Fruit fly (Drosophila melanogaster) whole organism, embryonic: ENCODE data around the gene G6P.

ENCODE experiments used
- Blimp-1 ChIP-seq: fragments of 200-800 bp; sonication (Bioruptor generic); optimal IDR thresholded peaks from 3 replicates; lab custom pipeline; 2018; ENCODE audit warnings: missing biosample characterization, missing genetic modification characterization, mild to moderate bottlenecking, moderate library complexity, missing genetic modification reagents
- CG10462 ChIP-seq: fragments of 200-800 bp; sonication (Bioruptor generic); optimal IDR thresholded peaks from 2 replicates; lab custom pipeline; 2016; ENCODE audit warnings: missing biosample characterization, missing genetic modification characterization
- CG10565 ChIP-seq: fragments of 200-800 bp; sonication (Bioruptor generic); optimal IDR thresholded peaks from 3 replicates; lab custom pipeline; 2016; ENCODE audit warnings: missing biosample characterization, mild to moderate bottlenecking, missing genetic modification characterization
- CG11398 ChIP-seq: fragments of 200-800 bp; sonication (Bioruptor generic); optimal IDR thresholded peaks from 2 replicates; lab custom pipeline; 2016; ENCODE audit warnings: missing biosample characterization, missing genetic modification characterization
- CG11696 ChIP-seq: fragments of 200-800 bp; sonication (Bioruptor generic); IDR thresholded peaks from 2 replicates; pipeline ENCODE4 v1.3.6; 2022; ENCODE audit warnings: missing biosample characterization, missing genetic modification characterization
- CG14014 ChIP-seq: fragments of 200-800 bp; sonication (Bioruptor generic); IDR thresholded peaks from 2 replicates; pipeline ENCODE4 v1.3.6; 2022; ENCODE audit warnings: missing biosample characterization, missing genetic modification characterization
- CG1603 ChIP-seq: fragments of 200-800 bp; sonication (Bioruptor generic); optimal IDR thresholded peaks from 2 replicates; lab custom pipeline; 2019; ENCODE audit warnings: missing biosample characterization, mild to moderate bottlenecking, missing genetic modification characterization, moderate library complexity
- CG18764 ChIP-seq: fragments of 200-800 bp; sonication (Bioruptor generic); optimal IDR thresholded peaks from 3 replicates; lab custom pipeline; 2016; ENCODE audit warnings: missing biosample characterization, missing genetic modification characterization
- CG2199 ChIP-seq: fragments of 200-800 bp; sonication (Bioruptor generic); IDR thresholded peaks from 3 replicates; pipeline ENCODE4 v1.3.6; 2022; ENCODE audit warnings: missing biosample characterization, missing genetic modification characterization
- CG2875 ChIP-seq: fragments of 200-800 bp; sonication (Bioruptor generic); optimal IDR thresholded peaks from 2 replicates; lab custom pipeline; 2017; ENCODE audit warnings: missing biosample characterization, mild to moderate bottlenecking, missing genetic modification characterization, missing genetic modification reagents
- CG2889 ChIP-seq: fragments of 200-800 bp; sonication (Bioruptor generic); IDR thresholded peaks from 3 replicates; pipeline ENCODE4 v1.3.6; 2022; ENCODE audit warnings: missing biosample characterization, missing genetic modification characterization
- CG33557 ChIP-seq: fragments of 200-800 bp; sonication (Bioruptor generic); optimal IDR thresholded peaks from 2 replicates; lab custom pipeline; 2019; ENCODE audit warnings: missing biosample characterization, mild to moderate bottlenecking, missing genetic modification characterization, moderate library complexity
- CG3726 ChIP-seq: fragments of 200-800 bp; sonication (Bioruptor generic); IDR thresholded peaks from 3 replicates; pipeline ENCODE4, ENCODE4 v1.3.6; 2022; ENCODE audit warnings: missing biosample characterization, missing genetic modification characterization
- CG5180 ChIP-seq: fragments of 200-800 bp; sonication (Bioruptor generic); optimal IDR thresholded peaks from 3 replicates; lab custom pipeline; 2017; ENCODE audit warnings: missing biosample characterization, missing genetic modification characterization, mild to moderate bottlenecking, moderate library complexity, missing genetic modification reagents
- CG6175 ChIP-seq: fragments of 200-800 bp; sonication (Bioruptor generic); IDR thresholded peaks from 3 replicates; pipeline ENCODE4 v1.3.6; 2022; ENCODE audit warnings: missing biosample characterization, missing genetic modification characterization
- CG6254 ChIP-seq: fragments of 200-800 bp; sonication (Bioruptor generic); optimal IDR thresholded peaks from 3 replicates; lab custom pipeline; 2017; ENCODE audit warnings: mild to moderate bottlenecking, missing biosample characterization, missing genetic modification reagents, missing genetic modification characterization
- CG6654 ChIP-seq: fragments of 200-800 bp; sonication (Bioruptor generic); optimal IDR thresholded peaks from 2 replicates; lab custom pipeline; 2017; ENCODE audit warnings: missing biosample characterization, mild to moderate bottlenecking, missing genetic modification characterization
- CG7963 ChIP-seq: fragments of 200-800 bp; sonication (Bioruptor generic); IDR thresholded peaks from 3 replicates; pipeline ENCODE4 v1.3.6; 2022; ENCODE audit warnings: missing biosample characterization, missing genetic modification characterization; ENCODE audit not compliant: partially characterized antibody
- CG8478 ChIP-seq: fragments of >200 bp; optimal IDR thresholded peaks from 2 replicates; lab custom pipeline; 2018
- CG9727 ChIP-seq: fragments of 200-800 bp; sonication (Bioruptor generic); optimal IDR thresholded peaks from 3 replicates; lab custom pipeline; 2017; ENCODE audit warnings: missing biosample characterization, mild to moderate bottlenecking, missing genetic modification characterization
- CrebB ChIP-seq: fragments of 200-800 bp; sonication (Bioruptor generic); optimal IDR thresholded peaks from 3 replicates; lab custom pipeline; 2018; ENCODE audit warnings: missing biosample characterization, mild to moderate bottlenecking, missing genetic modification characterization
- Dad ChIP-seq: fragments of 200-800 bp; sonication (Bioruptor generic); optimal IDR thresholded peaks from 3 replicates; lab custom pipeline; 2016; ENCODE audit warnings: missing biosample characterization, missing genetic modification characterization
- Dll ChIP-seq: fragments of 200-800 bp; sonication (Bioruptor generic); IDR thresholded peaks from 4 replicates; pipeline ENCODE4 v1.3.6; 2022; ENCODE audit warnings: missing biosample characterization, missing genetic modification characterization; ENCODE audit not compliant: partially characterized antibody
- Gsc ChIP-seq: fragments of 200-800 bp; sonication (Bioruptor generic); IDR thresholded peaks from 2 replicates; pipeline ENCODE4 v1.3.6; 2022; ENCODE audit warnings: missing biosample characterization, missing genetic modification characterization
- HLHmδ ChIP-seq: fragments of 200-800 bp; sonication (Bioruptor generic); optimal IDR thresholded peaks from 2 replicates; lab custom pipeline; 2018; ENCODE audit warnings: missing biosample characterization, mild to moderate bottlenecking, missing genetic modification characterization, moderate library complexity
- Hr78 ChIP-seq, 2 experiments: fragments of 200-800 bp in 1 of 2; fragments of >200 bp in 1 of 2; sonication (Bioruptor generic) in 1 of 2; optimal IDR thresholded peaks; 2 replicates each; lab custom pipeline; 2017 to 2019; ENCODE audit warnings: missing biosample characterization in 2 of 2, missing genetic modification characterization in 2 of 2, mild to moderate bottlenecking in 1 of 2, moderate library complexity in 1 of 2
- Nf-YB ChIP-seq: fragments of 200-800 bp; sonication (Bioruptor generic); optimal IDR thresholded peaks from 3 replicates; lab custom pipeline; 2019; ENCODE audit warnings: missing biosample characterization, mild to moderate bottlenecking, missing genetic modification characterization, moderate library complexity
- Nf-YC ChIP-seq: fragments of 200-800 bp; optimal IDR thresholded peaks from 3 replicates; lab custom pipeline; 2019; ENCODE audit warnings: missing biosample characterization, mild to moderate bottlenecking, missing genetic modification characterization, moderate library complexity
- PHDP ChIP-seq: fragments of 200-800 bp; sonication (Bioruptor generic); optimal IDR thresholded peaks from 3 replicates; lab custom pipeline; 2018; ENCODE audit warnings: missing biosample characterization, mild to moderate bottlenecking, missing genetic modification characterization, moderate library complexity
- Sin3A ChIP-seq: fragments of >200 bp; optimal IDR thresholded peaks from 2 replicates; lab custom pipeline; 2018
- Trl ChIP-seq, 3 experiments: fragments of >200 bp in 2 of 3; fragments of 200-800 bp in 1 of 3; sonication (Bioruptor generic) in 1 of 3; optimal IDR thresholded peaks; 2 replicates in 1 of 3; 3 replicates in 2 of 3; lab custom pipeline; 2016 to 2017; ENCODE audit warnings: missing biosample characterization in 1 of 3, missing genetic modification characterization in 1 of 3
- YL-1 ChIP-seq: fragments of 200-800 bp; sonication (Bioruptor generic); optimal IDR thresholded peaks from 3 replicates; lab custom pipeline; 2017; ENCODE audit warnings: missing biosample characterization, mild to moderate bottlenecking, missing genetic modification characterization
- ara ChIP-seq: fragments of 200-800 bp; sonication (Bioruptor generic); IDR thresholded peaks from 2 replicates; pipeline ENCODE4 v1.3.6; 2022; ENCODE audit warnings: missing biosample characterization, missing genetic modification characterization
- ash1 ChIP-seq: fragments of 200-800 bp; sonication (Bioruptor generic); optimal IDR thresholded peaks from 2 replicates; lab custom pipeline; 2018; ENCODE audit warnings: missing biosample characterization, mild to moderate bottlenecking, missing genetic modification characterization
- ci ChIP-seq: fragments of 200-800 bp; sonication (Bioruptor generic); IDR thresholded peaks from 3 replicates; pipeline ENCODE4 v1.3.6; 2022; ENCODE audit warnings: missing biosample characterization, missing genetic modification characterization
- dm ChIP-seq: fragments of 200-800 bp; sonication (Bioruptor generic); optimal IDR thresholded peaks from 3 replicates; lab custom pipeline; 2016; ENCODE audit warnings: missing biosample characterization, missing genetic modification characterization
- fd64A ChIP-seq: fragments of 200-800 bp; sonication (Bioruptor generic); optimal IDR thresholded peaks from 3 replicates; lab custom pipeline; 2018; ENCODE audit warnings: missing biosample characterization, mild to moderate bottlenecking, missing genetic modification characterization
- ftz-f1 ChIP-seq: fragments of 200-800 bp; sonication (Bioruptor generic); optimal IDR thresholded peaks from 2 replicates; lab custom pipeline; 2016; ENCODE audit warnings: missing biosample characterization, missing genetic modification characterization
- insv ChIP-seq, 2 experiments: fragments of 200-800 bp; sonication (Bioruptor generic); optimal IDR thresholded peaks; 3 replicates each; lab custom pipeline; 2016 to 2018; ENCODE audit warnings: missing biosample characterization in 2 of 2, missing genetic modification characterization in 2 of 2
- jing ChIP-seq: fragments of 200-800 bp; sonication (Bioruptor generic); optimal IDR thresholded peaks from 2 replicates; lab custom pipeline; 2018; ENCODE audit warnings: missing biosample characterization, mild to moderate bottlenecking, missing genetic modification characterization
- lab ChIP-seq: fragments of 200-800 bp; sonication (Bioruptor generic); optimal IDR thresholded peaks from 3 replicates; lab custom pipeline; 2017; ENCODE audit warnings: missing biosample characterization, missing genetic modification characterization, mild to moderate bottlenecking, moderate library complexity, missing genetic modification reagents
- otp ChIP-seq: fragments of 200-800 bp; sonication (Bioruptor generic); IDR thresholded peaks from 3 replicates; pipeline ENCODE4, ENCODE4 v1.3.6; 2022; ENCODE audit warnings: missing biosample characterization, missing genetic modification characterization
- pros ChIP-seq: fragments of 200-800 bp; sonication (Bioruptor generic); optimal IDR thresholded peaks from 3 replicates; lab custom pipeline; 2019; ENCODE audit warnings: missing biosample characterization, mild to moderate bottlenecking, missing genetic modification characterization, moderate library complexity
- sens ChIP-seq: fragments of 200-800 bp; sonication (Bioruptor generic); peaks from one replicate; lab custom pipeline; 2016; ENCODE audit warnings: missing biosample characterization, missing genetic modification characterization
- sens-2 ChIP-seq: fragments of 200-800 bp; sonication (Bioruptor generic); IDR thresholded peaks from 2 replicates; pipeline ENCODE4 v1.3.6; 2022; ENCODE audit warnings: missing biosample characterization, missing genetic modification characterization
- tio ChIP-seq: fragments of 200-800 bp; sonication (Bioruptor generic); optimal IDR thresholded peaks from 2 replicates; lab custom pipeline; 2017; ENCODE audit warnings: missing biosample characterization, missing genetic modification characterization, inconsistent platforms
- tll ChIP-seq, 2 experiments: fragments of 200-800 bp in 1 of 2; fragments of >200 bp in 1 of 2; sonication (Bioruptor generic) in 1 of 2; optimal IDR thresholded peaks; 2 replicates each; lab custom pipeline; 2017 to 2019; ENCODE audit warnings: missing biosample characterization in 2 of 2, missing genetic modification characterization in 2 of 2, mild to moderate bottlenecking in 1 of 2, moderate library complexity in 1 of 2
- unc-4 ChIP-seq: fragments of 200-800 bp; sonication (Bioruptor generic); IDR thresholded peaks from 2 replicates; pipeline ENCODE4 v1.3.6; 2022; ENCODE audit warnings: missing biosample characterization, missing genetic modification characterization; ENCODE audit not compliant: partially characterized antibody
- zen2 ChIP-seq: fragments of 200-800 bp; sonication (Bioruptor generic); IDR thresholded peaks from 3 replicates; pipeline ENCODE4 v1.3.6; 2022; ENCODE audit warnings: missing biosample characterization, missing genetic modification characterization; ENCODE audit not compliant: partially characterized antibody

G6P gene

DNA sequence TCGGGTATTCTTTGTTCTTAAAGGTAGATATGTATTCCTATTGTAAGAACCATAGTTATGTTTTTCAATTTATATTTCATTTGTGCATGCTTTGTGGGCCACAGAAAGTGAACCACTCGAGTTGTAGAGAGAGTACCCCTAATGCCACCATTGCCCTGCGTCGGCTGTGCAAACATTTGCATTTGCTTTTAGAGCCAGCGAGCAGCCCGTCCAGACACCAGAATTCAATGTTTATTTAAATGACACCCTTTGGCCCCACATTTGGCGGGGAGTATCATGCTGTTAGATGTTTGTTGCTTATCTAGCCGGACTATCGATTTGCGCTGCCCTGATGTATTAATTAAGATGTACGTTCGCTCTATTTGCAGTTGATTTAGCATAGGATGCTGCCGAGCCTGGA lies 49.0 kb upstream of the G6P start (continued):
- TF ChIP-seq fd64A: peak; percentile 50
- TF ChIP-seq CG18764 (GFP tag; lab: Kevin White, UChicago): peak; percentile 32
- TF ChIP-seq CrebB (tag; lab: Kevin White, UChicago): peak; percentile 9
- peak; percentile 22 for TF ChIP-seq CG6254 (GFP tag; lab: Kevin White, UChicago)
- TF ChIP-seq lab (GFP tag; lab: Kevin White, UChicago): peak; percentile 70
- no peak for TF ChIP-seq Gsc (GFP tag; lab: Robert Waterston, UW)
- peak; percentile 21 for TF ChIP-seq CG33557 (GFP tag; lab: Kevin White, UChicago)
- TF ChIP-seq CG5180 (GFP tag; lab: Kevin White, UChicago): peak; percentile 25
- TF ChIP-seq CG2875: peak; percentile 36
- TF ChIP-seq CG6654 (GFP tag; lab: Kevin White, UChicago): no peak
- peak; percentile 24 for TF ChIP-seq PHDP

DNA sequence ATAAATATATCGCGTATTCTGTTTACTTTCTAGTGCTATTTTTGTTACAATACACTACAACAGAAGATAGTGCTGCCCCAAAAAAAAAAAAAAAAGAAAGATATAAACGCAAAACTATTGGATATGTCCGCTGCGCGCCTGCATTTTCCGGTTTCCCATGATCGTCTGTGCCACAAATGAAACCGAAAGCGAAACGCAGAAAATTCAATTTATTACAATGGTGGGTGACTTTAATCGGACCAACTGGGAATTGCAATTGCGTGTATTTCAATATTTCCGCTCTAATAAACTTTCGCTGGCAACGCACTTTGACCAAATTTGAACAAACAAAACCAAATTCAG lies 47.0 kb upstream of the G6P start:
- TF ChIP-seq otp (GFP tag; lab: Robert Waterston, UW) (peak; percentile 1; the same call in 1 of the 3 replicates), CG10565 (GFP tag; lab: Kevin White, UChicago) (no peak), Hr78 (GFP tag; optimal IDR thresholded peaks at IDR 0.05; lab: Kevin White, UChicago) (no peak), Trl (optimal IDR thresholded peaks at IDR 0.05; lab: Kevin White, UChicago) (no peak), Trl (GFP tag; optimal IDR thresholded peaks at IDR 0.05; lab: Kevin White, UChicago) (no peak), YL-1 (GFP tag; lab: Kevin White, UChicago) (no peak), Nf-YC (tag; lab: Kevin White, UChicago) (no peak), sens-2 (no peak), CG10462 (no peak), sens (GFP tag; lab: Kevin White, UChicago) (peak; percentile 68), CG1603 (tag; lab: Kevin White, UChicago) (no peak), CG9727 (GFP tag; lab: Kevin White, UChicago) (no peak), ftz-f1 (GFP tag; lab: Kevin White, UChicago) (no peak), CG2889 (GFP tag; lab: Robert Waterston, UW) (no peak), tll (GFP tag; optimal IDR thresholded peaks at IDR 0.05; lab: Kevin White, UChicago) (no peak), insv (GFP tag; optimal IDR thresholded peaks at IDR 0.05; lab: Kevin White, UChicago) (no peak), Nf-YB (no peak), ara (GFP tag; lab: Robert Waterston, UW) (no peak), Dad (GFP tag; lab: Kevin White, UChicago) (no peak), tio (no peak), Sin3A (no peak), dm (no peak), CG8478 (lab: Kevin White, UChicago) (no peak), CG2199 (0 out of 3 replicates have a peak, but pooled peaks have one; percentile 36), CG11696 (GFP tag; lab: Robert Waterston, UW) (no peak), ash1 (GFP tag; lab: Kevin White, UChicago) (no peak), CG14014 (no peak), zen2 (no peak), unc-4 (GFP tag; lab: Robert Waterston, UW) (peak; percentile 12; the same call in 1 of the 2 replicates), CG11398 (GFP tag; lab: Kevin White, UChicago) (peak; percentile 5), ci (GFP tag; lab: Robert Waterston, UW) (no peak; the same call in 2 of the 3 replicates), Blimp-1 (GFP tag; lab: Kevin White, UChicago) (peak; percentile 90), pros (GFP tag; lab: Kevin White, UChicago) (no peak), HLHmδ (no peak), CG7963 (GFP tag; lab: Robert Waterston, UW) (no peak), jing (GFP tag; lab: Kevin White, UChicago) (no peak), CG6175 (no peak), CG3726 (GFP tag; lab: Robert Waterston, UW) (no peak), Dll (GFP tag; lab: Robert Waterston, UW) (0 out of 4 replicates have a peak, but pooled peaks have one; percentile 9)
